Fruit fly (Drosophila melanogaster) Kc167 (cell line): ENCODE results near the gene p.

Experiments used
- Myc ChIP-seq: fragments of >200 bp; optimal IDR thresholded peaks from 2 replicates; lab custom pipeline; 2017; ENCODE audit warnings: missing external identifiers
- Sin3A ChIP-seq: fragments of >200 bp; optimal IDR thresholded peaks from 2 replicates; lab custom pipeline; 2018; ENCODE audit warnings: missing external identifiers
- insv ChIP-seq: fragments of >200 bp; optimal IDR thresholded peaks from 3 replicates; lab custom pipeline; 2018; ENCODE audit warnings: missing external identifiers
- psq ChIP-seq: fragments of >200 bp; optimal IDR thresholded peaks from 2 replicates; lab custom pipeline; 2017; ENCODE audit warnings: missing external identifiers

DNA sequence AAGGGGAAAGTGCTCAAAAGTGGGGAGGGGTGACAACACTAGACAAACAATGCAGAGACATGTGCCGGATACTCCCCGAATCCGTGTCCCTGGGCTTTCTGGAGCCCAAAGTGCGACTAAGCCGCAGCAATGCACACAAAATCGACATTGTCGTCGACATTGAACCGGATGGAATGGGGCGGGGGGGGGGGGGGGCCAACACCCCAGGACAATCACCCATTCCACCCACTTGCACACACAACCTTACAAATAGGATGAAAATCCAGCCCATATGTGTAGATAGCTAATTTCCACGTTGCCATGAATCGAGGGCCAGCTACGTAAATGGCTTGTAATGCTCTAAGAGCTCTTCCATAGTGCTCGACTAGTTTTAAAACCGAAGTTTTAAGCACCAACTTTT, 49.7 kb downstream of the p start:
- no peak for TF ChIP-seq Myc (lab: Kevin White, UChicago)
- no peak for TF ChIP-seq psq
- TF ChIP-seq Sin3A (lab: Kevin White, UChicago) = no peak
- no peak for TF ChIP-seq insv
